Fruit fly (Drosophila melanogaster) whole organism, pupa: ENCODE data around the gene CG42752.

ENCODE experiments used
- CG32121 ChIP-seq: fragments of 200-800 bp; sonication (Bioruptor generic); IDR thresholded peaks from 2 replicates; pipeline ENCODE4 v1.3.6; 2022; ENCODE audit warnings: missing biosample characterization, missing genetic modification characterization
- CG34367 ChIP-seq: fragments of 200-800 bp; sonication (Bioruptor generic); optimal IDR thresholded peaks from 2 replicates; lab custom pipeline; 2018; ENCODE audit warnings: missing biosample characterization, mild to moderate bottlenecking, missing genetic modification characterization
- Ets98B ChIP-seq: fragments of 200-800 bp; sonication (Bioruptor generic); IDR thresholded peaks from 2 replicates; pipeline ENCODE4 v1.3.6; 2022; ENCODE audit warnings: missing biosample characterization, missing genetic modification characterization
- Pif1B ChIP-seq: fragments of 200-800 bp; sonication (Bioruptor generic); optimal IDR thresholded peaks from 3 replicates; lab custom pipeline; 2016; ENCODE audit warnings: missing biosample characterization, missing genetic modification characterization

DNA sequence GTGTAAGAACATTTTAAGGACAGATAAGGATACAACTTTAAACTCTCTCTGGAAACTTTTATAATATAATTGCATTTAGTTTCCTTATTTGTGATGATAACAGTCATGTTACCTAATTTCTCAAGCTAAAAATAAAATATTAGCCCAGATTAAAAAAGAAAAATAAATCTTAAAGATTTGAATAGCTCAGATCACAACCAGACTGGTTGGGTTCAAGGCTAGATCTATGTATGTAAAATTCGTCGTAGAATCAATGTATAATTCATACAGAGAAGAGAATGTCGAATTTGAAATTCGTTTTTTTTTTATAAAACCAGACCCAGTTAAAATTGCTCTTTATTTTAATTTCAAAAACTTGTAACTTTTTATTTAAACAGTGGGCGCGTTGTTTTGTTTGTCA is 25.8 kb downstream of the CG42752 start:
- TF ChIP-seq CG34367 (tag; lab: Kevin White, UChicago) (no peak), Ets98B (no peak), CG32121 (GFP tag; lab: Robert Waterston, UW) (no peak), Pif1B (GFP tag; lab: Kevin White, UChicago) (no peak)
